Worm (Caenorhabditis elegans) whole organism, L2 larva: ENCODE data around the gene cutl-18.

ENCODE experiments used
- F13H6.1 ChIP-seq: sonication (generic microtip); optimal IDR thresholded peaks from 2 replicates; lab custom pipeline; 2016; ENCODE audit warnings: missing genetic modification characterization, missing compliant biosample characterization
- ama-1 ChIP-seq: fragments of 150-350 bp; optimal IDR thresholded peaks from 2 replicates; lab custom pipeline; 2018; ENCODE audit warnings: inconsistent platforms
- ceh-82 ChIP-seq: fragments of 150-350 bp; optimal IDR thresholded peaks from 2 replicates; lab custom pipeline; 2014; ENCODE audit warnings: missing biosample characterization, missing genetic modification characterization
- fos-1 ChIP-seq: fragments of 150-350 bp; optimal IDR thresholded peaks from 2 replicates; lab custom pipeline; 2014; ENCODE audit warnings: missing biosample characterization, missing genetic modification characterization
- mdl-1 ChIP-seq, 2 experiments: fragments of 150-350 bp in 1 of 2; sonication (generic microtip) in 1 of 2; optimal IDR thresholded peaks; 2 replicates each; lab custom pipeline; 2017; ENCODE audit warnings: missing biosample characterization in 2 of 2, missing genetic modification characterization in 2 of 2
- nhr-11 ChIP-seq: fragments of 150-350 bp; optimal IDR thresholded peaks from 2 replicates; lab custom pipeline; 2014; ENCODE audit warnings: missing biosample characterization, missing genetic modification characterization
- nhr-21 ChIP-seq: fragments of 150-350 bp; optimal IDR thresholded peaks from 2 replicates; lab custom pipeline; 2014; ENCODE audit warnings: missing biosample characterization, missing genetic modification characterization
- unc-62 ChIP-seq: fragments of 150-350 bp; optimal IDR thresholded peaks from 2 replicates; lab custom pipeline; 2014; ENCODE audit warnings: missing biosample characterization, missing genetic modification reagents, missing genetic modification characterization
- ztf-11 ChIP-seq: sonication (generic microtip); optimal IDR thresholded peaks from 2 replicates; lab custom pipeline; 2017; ENCODE audit warnings: missing biosample characterization, missing genetic modification characterization
- ztf-4 ChIP-seq: fragments of 150-350 bp; optimal IDR thresholded peaks from 2 replicates; lab custom pipeline; 2014; ENCODE audit warnings: missing biosample characterization, missing genetic modification characterization

ce11 chrV:11312904-11313303, 3.8 kb downstream of the cutl-18 start:
- no peak for TF ChIP-seq F13H6.1
- no peak for TF ChIP-seq unc-62 (GFP tag; lab: Kevin White, UChicago)
- no peak for TF ChIP-seq nhr-21 (tag; lab: Kevin White, UChicago)
- no peak for TF ChIP-seq ceh-82 (tag; lab: Kevin White, UChicago)
- no peak for TF ChIP-seq fos-1
- no peak for TF ChIP-seq ama-1 (lab: Kevin White, UChicago)
- TF ChIP-seq nhr-11 (tag; lab: Kevin White, UChicago): no peak
- TF ChIP-seq mdl-1 (tag; optimal IDR thresholded peaks at IDR 0.05; lab: Kevin White, UChicago): no peak
- no peak for TF ChIP-seq ztf-4
- TF ChIP-seq ztf-11 (tag; lab: Kevin White, UChicago): no peak
